Fruit fly (Drosophila melanogaster) whole organism, embryonic: ENCODE results near the gene hob.

ENCODE experiments used
- ATbp ChIP-seq: fragments of 200-800 bp; sonication (Bioruptor generic); optimal IDR thresholded peaks from 2 replicates; lab custom pipeline; 2017; ENCODE audit warnings: missing biosample characterization, mild to moderate bottlenecking, missing genetic modification characterization, missing genetic modification reagents
- Atf6 ChIP-seq: fragments of 200-800 bp; sonication (Bioruptor generic); IDR thresholded peaks from 2 replicates; pipeline ENCODE4 v1.3.6; 2022; ENCODE audit warnings: missing biosample characterization, missing genetic modification characterization
- B-H1 ChIP-seq: fragments of 200-800 bp; sonication (Bioruptor generic); IDR thresholded peaks from 3 replicates; pipeline ENCODE4 v1.3.6; 2022; ENCODE audit warnings: missing biosample characterization, missing genetic modification characterization
- BEAF-32 ChIP-seq: fragments of 200-800 bp; sonication (Bioruptor generic); optimal IDR thresholded peaks from 3 replicates; lab custom pipeline; 2017; ENCODE audit warnings: missing biosample characterization, missing genetic modification characterization, mild to moderate bottlenecking, moderate library complexity, missing genetic modification reagents
- CG10147 ChIP-seq: fragments of 200-800 bp; sonication (Bioruptor generic); optimal IDR thresholded peaks from 2 replicates; lab custom pipeline; 2019; ENCODE audit warnings: missing biosample characterization, mild to moderate bottlenecking, missing genetic modification characterization, moderate library complexity
- CG10274 ChIP-seq: fragments of 200-800 bp; sonication (Bioruptor generic); optimal IDR thresholded peaks from 3 replicates; lab custom pipeline; 2017; ENCODE audit warnings: missing biosample characterization, mild to moderate bottlenecking, missing genetic modification characterization
- CG10543 ChIP-seq: fragments of 200-800 bp; sonication (Bioruptor generic); optimal IDR thresholded peaks from 3 replicates; lab custom pipeline; 2017; ENCODE audit warnings: missing biosample characterization, mild to moderate bottlenecking, missing genetic modification characterization, moderate library complexity
- CG10565 ChIP-seq: fragments of 200-800 bp; sonication (Bioruptor generic); optimal IDR thresholded peaks from 3 replicates; lab custom pipeline; 2016; ENCODE audit warnings: missing biosample characterization, mild to moderate bottlenecking, missing genetic modification characterization
- CG10654 ChIP-seq: fragments of 200-800 bp; sonication (Bioruptor generic); optimal IDR thresholded peaks from 2 replicates; lab custom pipeline; 2016; ENCODE audit warnings: missing biosample characterization, missing genetic modification characterization
- CG10979 ChIP-seq: fragments of 200-800 bp; sonication (Bioruptor generic); optimal IDR thresholded peaks from 2 replicates; lab custom pipeline; 2018; ENCODE audit warnings: missing biosample characterization, mild to moderate bottlenecking, missing genetic modification characterization, moderate library complexity
- CG13123 ChIP-seq: fragments of 200-800 bp; sonication (Bioruptor generic); optimal IDR thresholded peaks from 2 replicates; lab custom pipeline; 2016; ENCODE audit warnings: missing biosample characterization, missing genetic modification characterization
- CG13624 ChIP-seq: fragments of 200-800 bp; sonication (Bioruptor generic); optimal IDR thresholded peaks from 2 replicates; lab custom pipeline; 2016; ENCODE audit warnings: missing biosample characterization, missing genetic modification characterization
- CG15479 ChIP-seq: fragments of 200-800 bp; sonication (Bioruptor generic); optimal IDR thresholded peaks from 3 replicates; lab custom pipeline; 2019; ENCODE audit warnings: missing biosample characterization, mild to moderate bottlenecking, missing genetic modification characterization, moderate library complexity
- CG15514 ChIP-seq: fragments of 200-800 bp; sonication (Bioruptor generic); optimal IDR thresholded peaks from 3 replicates; lab custom pipeline; 2017; ENCODE audit warnings: missing biosample characterization, missing genetic modification characterization, mild to moderate bottlenecking, moderate library complexity, missing genetic modification reagents
- CG16779 ChIP-seq: fragments of 200-800 bp; sonication (Bioruptor generic); IDR thresholded peaks from 2 replicates; pipeline ENCODE4 v1.3.6; 2022; ENCODE audit warnings: missing biosample characterization, missing genetic modification characterization
- CG17359 ChIP-seq: fragments of 200-800 bp; sonication (Bioruptor generic); optimal IDR thresholded peaks from 3 replicates; lab custom pipeline; 2018; ENCODE audit warnings: missing biosample characterization, mild to moderate bottlenecking, missing genetic modification characterization, moderate library complexity
- CG17385 ChIP-seq: fragments of 200-800 bp; sonication (Bioruptor generic); optimal IDR thresholded peaks from 3 replicates; lab custom pipeline; 2018; ENCODE audit warnings: missing biosample characterization, mild to moderate bottlenecking, missing genetic modification characterization
- CG17912 ChIP-seq: fragments of 200-800 bp; sonication (Bioruptor generic); optimal IDR thresholded peaks from 2 replicates; lab custom pipeline; 2018; ENCODE audit warnings: missing biosample characterization, mild to moderate bottlenecking, missing genetic modification characterization
- CG18262 ChIP-seq: fragments of 200-800 bp; optimal IDR thresholded peaks from 3 replicates; lab custom pipeline; 2019; ENCODE audit warnings: missing biosample characterization, mild to moderate bottlenecking, missing genetic modification characterization, moderate library complexity
- CG18619 ChIP-seq: fragments of 200-800 bp; sonication (Bioruptor generic); optimal IDR thresholded peaks from 3 replicates; lab custom pipeline; 2017; ENCODE audit warnings: missing biosample characterization, mild to moderate bottlenecking, missing genetic modification characterization
- CG34422 ChIP-seq: fragments of 200-800 bp; sonication (Bioruptor generic); IDR thresholded peaks from 3 replicates; pipeline ENCODE4 v1.3.6; 2022; ENCODE audit warnings: missing biosample characterization, missing genetic modification characterization
- CG4404 ChIP-seq: fragments of 200-800 bp; sonication (Bioruptor generic); IDR thresholded peaks from 2 replicates; pipeline ENCODE4 v1.3.6; 2022; ENCODE audit warnings: missing biosample characterization, missing genetic modification characterization
- CG6689 ChIP-seq: fragments of 200-800 bp; sonication (Bioruptor generic); IDR thresholded peaks from 2 replicates; pipeline ENCODE4 v1.3.6; 2022; ENCODE audit warnings: missing biosample characterization, missing genetic modification characterization
- E2f1 ChIP-seq: fragments of 200-800 bp; sonication (Bioruptor generic); IDR thresholded peaks from 2 replicates; pipeline ENCODE4 v1.3.6; 2022; ENCODE audit warnings: missing biosample characterization, missing genetic modification characterization
- Hr39 ChIP-seq: fragments of >200 bp; optimal IDR thresholded peaks from 2 replicates; lab custom pipeline; 2017
- Lim3 ChIP-seq: fragments of 200-800 bp; sonication (Bioruptor generic); IDR thresholded peaks from 2 replicates; pipeline ENCODE4 v1.3.6; 2022; ENCODE audit warnings: missing biosample characterization, missing genetic modification characterization
- Med ChIP-seq: fragments of 200-800 bp; sonication (Bioruptor generic); peaks from one replicate; lab custom pipeline; 2016; ENCODE audit warnings: missing biosample characterization, missing genetic modification characterization, mild to moderate bottlenecking, inconsistent platforms, moderate library complexity
- Rfx ChIP-seq: fragments of 200-800 bp; sonication (Bioruptor generic); IDR thresholded peaks from 2 replicates; pipeline ENCODE4 v1.3.6; 2022; ENCODE audit warnings: missing biosample characterization, missing genetic modification characterization
- Usf ChIP-seq: fragments of 200-800 bp; sonication (Bioruptor generic); optimal IDR thresholded peaks from 2 replicates; lab custom pipeline; 2017; ENCODE audit warnings: missing genotype, missing biosample characterization, missing genetic modification characterization
- ash1 ChIP-seq: fragments of 200-800 bp; sonication (Bioruptor generic); optimal IDR thresholded peaks from 2 replicates; lab custom pipeline; 2018; ENCODE audit warnings: missing biosample characterization, mild to moderate bottlenecking, missing genetic modification characterization
- bsh ChIP-seq, 2 experiments: fragments of 200-800 bp; sonication (Bioruptor generic); optimal IDR thresholded peaks; 2 replicates each; lab custom pipeline; 2017 to 2018; ENCODE audit warnings: mild to moderate bottlenecking in 2 of 2, missing biosample characterization in 2 of 2, missing genetic modification characterization in 2 of 2, moderate library complexity in 1 of 2
- cad ChIP-seq: fragments of >200 bp; optimal IDR thresholded peaks from 2 replicates; lab custom pipeline; 2017; ENCODE audit warnings: missing biosample characterization, missing genetic modification characterization
- dan ChIP-seq: fragments of 200-800 bp; sonication (Bioruptor generic); IDR thresholded peaks from 2 replicates; pipeline ENCODE4 v1.3.6; 2022; ENCODE audit warnings: missing biosample characterization, missing genetic modification characterization
- dmrt11E ChIP-seq: fragments of 200-800 bp; sonication (Bioruptor generic); optimal IDR thresholded peaks from 3 replicates; lab custom pipeline; 2018; ENCODE audit warnings: missing biosample characterization, mild to moderate bottlenecking, missing genetic modification characterization, moderate library complexity
- dysf ChIP-seq: fragments of 200-800 bp; sonication (Bioruptor generic); IDR thresholded peaks from 3 replicates; pipeline ENCODE4 v1.3.6; 2022; ENCODE audit warnings: missing biosample characterization, missing genetic modification characterization
- fd102C ChIP-seq: fragments of 200-800 bp; sonication (Bioruptor generic); optimal IDR thresholded peaks from 2 replicates; lab custom pipeline; 2018; ENCODE audit warnings: missing biosample characterization, mild to moderate bottlenecking, missing genetic modification characterization, moderate library complexity
- insv ChIP-seq, 2 experiments: fragments of 200-800 bp; sonication (Bioruptor generic); optimal IDR thresholded peaks; 3 replicates each; lab custom pipeline; 2016 to 2018; ENCODE audit warnings: missing biosample characterization in 2 of 2, missing genetic modification characterization in 2 of 2
- jumu ChIP-seq: fragments of 200-800 bp; sonication (Bioruptor generic); optimal IDR thresholded peaks from 3 replicates; lab custom pipeline; 2016; ENCODE audit warnings: missing biosample characterization, missing genetic modification characterization
- ken ChIP-seq: fragments of 200-800 bp; sonication (Bioruptor generic); IDR thresholded peaks from 3 replicates; pipeline ENCODE4 v1.3.6; 2022; ENCODE audit warnings: missing biosample characterization, missing genetic modification characterization
- knrl ChIP-seq: fragments of 200-800 bp; sonication (Bioruptor generic); IDR thresholded peaks from 3 replicates; pipeline ENCODE4 v1.3.6; 2022; ENCODE audit warnings: missing biosample characterization, missing genetic modification characterization; ENCODE audit not compliant: partially characterized antibody
- lilli ChIP-seq: fragments of 200-800 bp; sonication (Bioruptor generic); optimal IDR thresholded peaks from 3 replicates; lab custom pipeline; 2016; ENCODE audit warnings: missing biosample characterization, missing genetic modification characterization
- maf-S ChIP-seq: fragments of 200-800 bp; sonication (Bioruptor generic); optimal IDR thresholded peaks from 2 replicates; lab custom pipeline; 2016; ENCODE audit warnings: missing biosample characterization, missing genetic modification characterization
- mld ChIP-seq: fragments of 200-800 bp; sonication (Bioruptor generic); IDR thresholded peaks from 3 replicates; pipeline ENCODE4 v1.3.6; 2022; ENCODE audit warnings: missing biosample characterization, missing genetic modification characterization; ENCODE audit not compliant: partially characterized antibody
- nerfin-1 ChIP-seq: fragments of 200-800 bp; sonication (Bioruptor generic); optimal IDR thresholded peaks from 3 replicates; lab custom pipeline; 2019; ENCODE audit warnings: missing biosample characterization, mild to moderate bottlenecking, missing genetic modification characterization, moderate library complexity
- nom ChIP-seq: fragments of 200-800 bp; sonication (Bioruptor generic); optimal IDR thresholded peaks from 2 replicates; lab custom pipeline; 2017; ENCODE audit warnings: missing biosample characterization, missing genetic modification characterization, mild to moderate bottlenecking, moderate library complexity, missing genetic modification reagents
- pb ChIP-seq: fragments of 200-800 bp; sonication (Bioruptor generic); optimal IDR thresholded peaks from 3 replicates; lab custom pipeline; 2016; ENCODE audit warnings: missing biosample characterization, missing genetic modification characterization
- prd ChIP-seq, 3 experiments: fragments of >200 bp in 2 of 3; fragments of 200-800 bp in 1 of 3; sonication (Bioruptor generic) in 1 of 3; optimal IDR thresholded peaks in 2 of 3; IDR thresholded peaks in 1 of 3; 2 replicates in 2 of 3; 3 replicates in 1 of 3; pipeline versions ENCODE4 v1.3.6 to Lab custom; 2017 to 2022; ENCODE audit warnings: missing biosample characterization in 1 of 3, missing genetic modification characterization in 1 of 3
- row ChIP-seq: fragments of 200-800 bp; sonication (Bioruptor generic); IDR thresholded peaks from 3 replicates; pipeline ENCODE4 v1.3.6; 2022; ENCODE audit warnings: missing biosample characterization, missing genetic modification characterization
- stc ChIP-seq: fragments of 200-800 bp; sonication (Bioruptor generic); IDR thresholded peaks from 2 replicates; pipeline ENCODE4 v1.3.6; 2022; ENCODE audit warnings: missing biosample characterization, missing genetic modification characterization
- tll ChIP-seq, 2 experiments: fragments of 200-800 bp in 1 of 2; fragments of >200 bp in 1 of 2; sonication (Bioruptor generic) in 1 of 2; optimal IDR thresholded peaks; 2 replicates each; lab custom pipeline; 2017 to 2019; ENCODE audit warnings: missing biosample characterization in 2 of 2, missing genetic modification characterization in 2 of 2, mild to moderate bottlenecking in 1 of 2, moderate library complexity in 1 of 2
- yki ChIP-seq: fragments of >200 bp; optimal IDR thresholded peaks from 3 replicates; lab custom pipeline; 2018

The hob gene

DNA sequence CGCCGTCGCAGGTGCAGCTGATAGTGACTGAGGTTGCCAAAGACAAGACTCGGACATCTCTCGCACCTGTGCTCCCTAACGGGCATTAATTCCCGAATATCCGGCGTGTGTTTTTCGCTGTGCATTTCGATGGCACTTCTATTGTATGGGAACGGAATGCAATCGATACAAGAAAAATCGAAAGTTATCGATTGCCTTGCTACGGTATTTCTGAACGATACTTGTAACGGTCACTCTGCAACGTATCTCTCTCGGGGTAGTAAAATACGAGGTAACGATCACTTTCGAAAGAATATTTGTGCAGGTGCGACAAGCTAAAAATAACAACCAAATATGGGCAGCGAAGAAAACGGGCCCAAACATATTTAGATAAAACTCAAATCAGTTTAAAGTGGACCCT is 53.8 kb downstream of the hob start, which contains the start of gene CG32280 (continued):
- TF ChIP-seq knrl (GFP tag; lab: Robert Waterston, UW) (peak; percentile 80), prd (optimal IDR thresholded peaks at IDR 0.05; lab: Kevin White, UChicago) (no peak), prd (GFP tag; IDR thresholded peaks at IDR 0.05; lab: Robert Waterston, UW) (no peak), Rfx (GFP tag; lab: Robert Waterston, UW) (peak; percentile 43; the same call in 1 of the 2 replicates), dmrt11E (tag; lab: Kevin White, UChicago) (no peak), Hr39 (no peak), CG18619 (GFP tag; lab: Kevin White, UChicago) (no peak), cad (GFP tag; lab: Kevin White, UChicago) (no peak), E2f1 (GFP tag; lab: Robert Waterston, UW) (no peak), BEAF-32 (GFP tag; lab: Kevin White, UChicago) (peak; percentile 85), CG13624 (GFP tag; lab: Kevin White, UChicago) (peak; percentile 24), CG17912 (GFP tag; lab: Kevin White, UChicago) (no peak), pb (GFP tag; lab: Kevin White, UChicago) (peak; percentile 7), tll (GFP tag; optimal IDR thresholded peaks at IDR 0.05; lab: Kevin White, UChicago) (no peak), CG13123 (no peak), maf-S (GFP tag; lab: Kevin White, UChicago) (no peak), ATbp (GFP tag; lab: Kevin White, UChicago) (no peak), CG10543 (peak; percentile 10), lilli (GFP tag; lab: Kevin White, UChicago) (peak; percentile 48), CG10979 (tag; lab: Kevin White, UChicago) (no peak), ash1 (no peak), row (GFP tag; lab: Robert Waterston, UW) (peak; percentile 62), Atf6 (GFP tag; lab: Robert Waterston, UW) (peak; percentile 40; the same call in 1 of the 2 replicates), Lim3 (GFP tag; lab: Robert Waterston, UW) (no peak), ken (no peak), dan (GFP tag; lab: Robert Waterston, UW) (no peak), CG34422 (GFP tag; lab: Robert Waterston, UW) (no peak; the same call in 2 of the 3 replicates), CG10565 (GFP tag; lab: Kevin White, UChicago) (no peak), nerfin-1 (tag; lab: Kevin White, UChicago) (peak; percentile 58), CG18262 (no peak), B-H1 (GFP tag; lab: Robert Waterston, UW) (no peak), CG16779 (GFP tag; lab: Robert Waterston, UW) (no peak), bsh (GFP tag; optimal IDR thresholded peaks at IDR 0.05; lab: Kevin White, UChicago) (no peak), Usf (GFP tag; lab: Kevin White, UChicago) (no peak), jumu (GFP tag; lab: Kevin White, UChicago) (peak; percentile 21), CG10147 (GFP tag; lab: Kevin White, UChicago) (no peak), CG15479 (GFP tag; lab: Kevin White, UChicago) (no peak), Med (GFP tag; lab: Kevin White, UChicago) (peak; percentile 87), insv (GFP tag; optimal IDR thresholded peaks at IDR 0.05; lab: Kevin White, UChicago) (peak in 1 of 2 experiments; percentile 11), fd102C (GFP tag; lab: Kevin White, UChicago) (no peak), nom (GFP tag; lab: Kevin White, UChicago) (no peak), yki (lab: Kevin White, UChicago) (no peak), dysf (peak; percentile 35; the same call in 1 of the 3 replicates), CG17359 (no peak), CG15514 (peak; percentile 72), CG4404 (GFP tag; lab: Robert Waterston, UW) (no peak), stc (GFP tag; lab: Robert Waterston, UW) (no peak), CG17385 (GFP tag; lab: Kevin White, UChicago) (no peak), CG10654 (GFP tag; lab: Kevin White, UChicago) (no peak), mld (GFP tag; lab: Robert Waterston, UW) (peak; percentile 73; the same call in 1 of the 3 replicates), CG6689 (GFP tag; lab: Robert Waterston, UW) (no peak), CG10274 (GFP tag; lab: Kevin White, UChicago) (no peak)
